Worm (Caenorhabditis elegans): ENCODE data around the gene pqn-80.

- TF ChIP-seq ama-1 (optimal IDR thresholded peaks at IDR 0.05) (no peak), ets-7 (tag; optimal IDR thresholded peaks at IDR 0.05) (no peak), hmbx-1 (tag; optimal IDR thresholded peaks at IDR 0.05) (no peak), sea-1 (GFP tag; conservative IDR thresholded peaks at IDR 0.05) (no peak), pes-1 (GFP tag; IDR thresholded peaks at IDR 0.05) (no peak), ceh-36 (tag; optimal IDR thresholded peaks at IDR 0.05) (no peak), ceh-13 (GFP tag; optimal IDR thresholded peaks at IDR 0.05) (no peak)
Measured at ce11 chrIII:12609410-12609809, 17.0 kb upstream of the pqn-80 start.

All from whole organism, early embryonic.